Worm (Caenorhabditis elegans) whole organism, L4/young adult: ENCODE results near the gene ZK1193.2.

ENCODE experiments used
- W03F9.2 ChIP-seq: fragments of 150-350 bp; optimal IDR thresholded peaks from 2 replicates; lab custom pipeline; 2014; ENCODE audit warnings: missing biosample characterization, missing genetic modification characterization
- dao-5 ChIP-seq: sonication (generic microtip); optimal IDR thresholded peaks from 2 replicates; lab custom pipeline; 2016; ENCODE audit warnings: missing genotype, missing genetic modification characterization, moderate library complexity, missing compliant biosample characterization
- him-1 ChIP-seq: sonication (generic microtip); optimal IDR thresholded peaks from 2 replicates; lab custom pipeline; 2016; ENCODE audit warnings: missing genotype, missing genetic modification reagents, missing genetic modification characterization, missing compliant biosample characterization

The ZK1193.2 gene

DNA sequence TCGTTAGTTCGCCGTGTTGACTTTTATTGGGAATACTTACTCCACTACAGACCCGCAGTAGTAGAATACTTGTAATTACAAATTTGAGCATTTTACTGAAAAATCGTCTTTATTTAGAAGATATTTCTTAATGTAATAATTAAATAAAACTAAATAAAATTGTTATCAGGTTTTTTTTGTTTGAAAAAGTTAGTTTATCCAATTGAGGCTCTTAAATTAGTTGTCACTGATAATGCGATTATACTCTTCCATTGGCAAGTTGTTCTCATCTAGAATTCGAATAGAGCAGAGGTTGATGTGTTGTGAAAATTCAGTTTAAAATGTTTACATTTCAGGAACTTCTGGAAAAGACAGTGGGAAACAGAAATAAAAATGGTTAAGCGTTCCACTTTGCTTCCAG is at the start of gene ZK1193.2:
Gene ZK1193.2 (minus strand): TSS at position 101 of the 400 bp plus-strand sequence.
- TF ChIP-seq W03F9.2 (tag; lab: Kevin White, UChicago) (no peak), dao-5 (tag; lab: Kevin White, UChicago) (no peak), him-1 (no peak)

DNA sequence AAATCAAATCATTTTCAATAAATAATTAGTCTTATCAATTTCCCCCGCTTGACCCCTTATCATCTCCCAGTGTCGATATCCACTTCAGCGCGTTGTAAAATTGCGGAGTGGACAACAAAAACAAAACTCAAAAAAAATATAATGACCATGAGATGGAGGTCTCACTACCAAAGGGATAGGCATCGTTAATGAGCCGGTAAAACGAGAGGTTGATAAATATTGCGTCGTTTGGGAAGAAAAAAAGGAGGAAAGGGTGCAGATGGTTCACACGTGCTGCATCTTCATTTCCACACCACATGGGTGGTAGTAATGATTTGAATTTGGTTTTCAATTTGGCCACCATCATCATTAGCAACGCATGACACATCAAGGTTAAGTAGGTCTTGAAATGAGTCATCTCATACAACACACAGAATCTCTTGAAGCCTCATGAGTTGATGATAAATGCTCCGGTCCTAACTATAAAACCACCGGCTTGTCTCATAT is 41.9 kb upstream of the ZK1193.2 start:
- TF ChIP-seq dao-5 (tag; lab: Kevin White, UChicago) (no peak), W03F9.2 (tag; lab: Kevin White, UChicago) (no peak), him-1 (no peak)

DNA sequence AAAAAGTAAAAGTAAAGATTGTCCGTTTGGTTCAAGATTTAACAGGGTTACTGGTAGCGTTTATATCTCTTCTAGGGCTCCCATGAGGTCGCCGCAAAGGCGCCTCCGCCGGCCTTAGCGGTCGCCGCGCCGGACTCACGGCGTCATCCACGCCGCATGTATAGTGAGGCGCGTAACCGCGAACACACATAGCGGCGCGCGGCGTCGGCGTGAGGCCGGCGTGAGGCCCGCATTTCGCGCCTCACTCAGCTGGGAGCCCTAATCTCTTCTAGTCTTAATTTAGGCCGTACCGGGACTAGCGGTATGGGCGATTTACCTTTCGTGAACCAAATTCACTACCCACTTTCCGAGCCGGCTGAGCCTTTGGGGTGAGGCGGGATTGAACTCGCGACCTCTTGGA is 36.2 kb upstream of the ZK1193.2 start:
- TF ChIP-seq W03F9.2 (tag; lab: Kevin White, UChicago) (no peak), dao-5 (tag; lab: Kevin White, UChicago) (no peak), him-1 (no peak)

ce11 chrX:460351-460750 is 34.9 kb upstream of the ZK1193.2 start, which contains the start of gene aagr-4:
aagr-4 (plus strand) TSS chrX:460651.
- no peak for TF ChIP-seq him-1
- no peak for TF ChIP-seq W03F9.2 (tag; lab: Kevin White, UChicago)
- no peak for TF ChIP-seq dao-5 (tag; lab: Kevin White, UChicago)

- TF ChIP-seq him-1, result no peak
- TF ChIP-seq dao-5 (tag; lab: Kevin White, UChicago), result no peak
- no peak for TF ChIP-seq W03F9.2 (tag; lab: Kevin White, UChicago)
Observed at ce11 chrX:459316-459715, 33.9 kb upstream of the ZK1193.2 start.

ce11 chrX:457139-457802 is 31.8 kb upstream of the ZK1193.2 start, which contains the start of gene abu-12:
abu-12 (minus strand) TSS chrX:457610.
- TF ChIP-seq W03F9.2 (tag; lab: Kevin White, UChicago) (no peak), dao-5 (tag; lab: Kevin White, UChicago) (no peak), him-1 (no peak)

DNA sequence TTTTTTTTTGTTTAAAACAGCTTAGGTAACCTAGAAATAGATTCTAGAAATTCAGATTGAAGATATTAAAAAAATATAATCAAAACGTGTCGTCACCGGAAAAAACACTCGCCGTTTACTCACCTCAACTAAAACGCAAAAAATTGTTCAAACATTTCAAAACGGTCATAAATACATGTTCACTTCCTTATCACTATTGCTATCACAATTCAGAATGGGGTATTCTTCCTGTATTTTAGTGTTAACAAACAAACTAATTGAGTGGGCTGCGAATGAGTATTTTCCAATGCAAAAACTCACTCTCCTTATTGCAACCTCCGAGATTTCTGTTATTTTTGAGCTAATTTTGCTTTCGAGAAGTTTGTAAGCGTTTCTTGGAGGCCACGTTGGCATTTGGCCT is 24.4 kb upstream of the ZK1193.2 start, which contains the start of gene F52D1.2:
Gene F52D1.2 (minus strand): TSS at position 393 of the 400 bp plus-strand sequence.
- no peak for TF ChIP-seq W03F9.2 (tag; lab: Kevin White, UChicago)
- no peak for TF ChIP-seq dao-5 (tag; lab: Kevin White, UChicago)
- no peak for TF ChIP-seq him-1

- no peak for TF ChIP-seq dao-5 (tag; lab: Kevin White, UChicago)
- TF ChIP-seq him-1, result no peak
- TF ChIP-seq W03F9.2 (tag; lab: Kevin White, UChicago), result no peak
Observed at ce11 chrX:440420-440819, 15.0 kb upstream of the ZK1193.2 start.

ce11 chrX:439031-439430 is 13.6 kb upstream of the ZK1193.2 start:
- TF ChIP-seq him-1 (no peak), W03F9.2 (tag; lab: Kevin White, UChicago) (no peak), dao-5 (tag; lab: Kevin White, UChicago) (no peak)

- TF ChIP-seq W03F9.2 (tag; lab: Kevin White, UChicago) (no peak), him-1 (no peak), dao-5 (tag; lab: Kevin White, UChicago) (no peak)
Observed at ce11 chrX:438396-438795, 13.0 kb upstream of the ZK1193.2 start.

DNA sequence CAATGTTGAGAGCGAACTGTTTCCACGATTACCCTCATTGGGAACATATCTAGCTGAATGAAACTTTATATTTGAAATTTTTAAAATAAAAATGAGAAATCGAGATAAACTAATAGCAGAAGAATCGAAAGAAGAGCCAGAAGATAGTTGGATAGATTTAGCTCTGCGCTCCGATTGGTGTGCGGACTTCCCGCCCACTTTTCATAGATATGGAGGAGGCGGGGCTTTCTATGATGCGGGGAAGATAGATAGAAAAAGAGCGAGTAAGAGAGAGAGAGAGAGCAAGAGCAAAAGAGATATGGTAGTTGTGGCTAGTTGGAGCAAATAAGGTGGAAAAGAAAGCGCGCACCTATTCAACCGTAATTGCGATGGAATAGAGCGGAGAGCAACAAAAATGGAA is 8.3 kb upstream of the ZK1193.2 start, which contains the start of gene dve-1:
Gene dve-1 (minus strand): TSS at position 66 of the 400 bp plus-strand sequence.
- TF ChIP-seq dao-5 (tag; lab: Kevin White, UChicago), result no peak
- TF ChIP-seq him-1, result no peak
- TF ChIP-seq W03F9.2 (tag; lab: Kevin White, UChicago), result no peak

DNA sequence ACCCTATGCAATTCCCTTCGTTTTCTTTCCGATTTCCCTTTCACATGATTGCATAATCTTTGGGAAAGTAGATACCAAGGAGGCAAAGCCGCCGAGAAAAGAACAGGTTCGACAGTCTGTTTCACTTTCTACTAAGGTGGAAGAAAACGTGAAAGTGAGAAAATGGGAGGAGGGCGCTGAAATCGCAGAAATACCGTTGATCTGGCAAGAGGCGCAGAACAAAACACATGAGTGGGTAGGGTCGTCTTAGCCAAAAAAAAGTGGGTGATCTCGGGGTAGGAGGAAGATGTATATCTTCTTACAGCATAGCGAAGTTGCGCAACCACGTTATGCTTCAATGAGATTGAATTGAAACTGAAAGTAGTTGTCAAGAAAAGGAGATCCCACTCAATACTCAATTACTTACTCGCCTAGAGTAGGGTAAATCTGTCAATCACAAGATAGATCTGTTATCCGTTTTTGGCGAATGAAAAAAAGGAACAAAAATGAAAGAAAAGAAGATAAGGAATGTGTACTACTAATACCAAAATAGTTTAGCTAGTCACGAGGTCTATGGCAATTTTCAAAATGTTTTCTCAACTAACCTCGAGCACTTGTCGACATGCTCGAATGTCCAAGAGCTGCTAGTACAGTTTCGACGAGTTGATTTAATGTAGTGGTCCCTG is 7.7 kb upstream of the ZK1193.2 start:
- no peak for TF ChIP-seq dao-5 (tag; lab: Kevin White, UChicago)
- TF ChIP-seq W03F9.2 (tag; lab: Kevin White, UChicago), result no peak
- no peak for TF ChIP-seq him-1

- TF ChIP-seq him-1 (no peak), dao-5 (tag; lab: Kevin White, UChicago) (no peak), W03F9.2 (tag; lab: Kevin White, UChicago) (no peak)
Observed at ce11 chrX:431596-431995, 6.2 kb upstream of the ZK1193.2 start.

DNA sequence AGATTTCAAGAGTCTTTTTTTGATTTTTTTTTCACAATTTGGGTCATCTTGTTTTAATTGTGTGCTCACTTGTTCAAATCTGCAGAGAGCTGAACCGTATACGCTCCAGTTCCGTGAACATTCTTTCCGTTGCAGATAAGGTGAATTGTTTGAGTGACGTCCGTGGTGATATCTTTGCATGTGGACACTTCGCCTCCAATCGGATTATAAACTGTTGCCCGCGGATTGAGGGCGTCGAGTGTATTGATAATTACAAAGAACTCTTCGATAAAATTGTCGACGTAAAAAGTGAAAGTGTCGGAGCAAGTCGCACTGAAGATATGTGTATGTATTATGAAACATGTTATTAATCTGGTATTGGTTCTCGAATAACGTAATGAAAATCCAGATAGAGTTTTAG is 1.7 kb downstream of the ZK1193.2 start:
- TF ChIP-seq him-1 (no peak), W03F9.2 (tag; lab: Kevin White, UChicago) (no peak), dao-5 (tag; lab: Kevin White, UChicago) (no peak)
